Fruit fly (Drosophila melanogaster): ENCODE measurements around the gene CG43739.

dm6 chr2L:20835501-20835900 is 83.2 kb downstream of the CG43739 start, which contains the start of gene Oseg5:
- no peak for TF ChIP-seq dsx (GFP tag; optimal IDR thresholded peaks at IDR 0.05; ENCODE audit: poor library complexity, severe bottlenecking)
- no peak for TF ChIP-seq esn (GFP tag; optimal IDR thresholded peaks at IDR 0.05)
- no peak for TF ChIP-seq CG1621 (tag; optimal IDR thresholded peaks at IDR 0.05)
- TF ChIP-seq CG9139 (GFP tag; optimal IDR thresholded peaks at IDR 0.05), result no peak
- TF ChIP-seq CG6792 (GFP tag; optimal IDR thresholded peaks at IDR 0.05), result no peak
- no peak for TF ChIP-seq CG3919 (GFP tag; optimal IDR thresholded peaks at IDR 0.05)

All from whole organism, prepupa.